Fruit fly (Drosophila melanogaster) whole organism, pupa: ENCODE data around the gene CG4972.

ENCODE experiments used
- CG10348 ChIP-seq: fragments of 200-800 bp; sonication (Bioruptor generic); IDR thresholded peaks from 2 replicates; pipeline ENCODE4 v1.3.6; 2022; ENCODE audit warnings: missing biosample characterization, missing genetic modification characterization
- CG12605 ChIP-seq: fragments of 200-800 bp; sonication (Bioruptor generic); IDR thresholded peaks from 2 replicates; pipeline ENCODE4 v1.3.6; 2022; ENCODE audit warnings: missing biosample characterization, missing genetic modification characterization
- CG13204 ChIP-seq: fragments of 200-800 bp; sonication (Bioruptor generic); optimal IDR thresholded peaks from 2 replicates; lab custom pipeline; 2018; ENCODE audit warnings: missing biosample characterization, mild to moderate bottlenecking, missing genetic modification characterization, moderate library complexity
- CG14655 ChIP-seq: fragments of 200-800 bp; sonication (Bioruptor generic); optimal IDR thresholded peaks from 3 replicates; lab custom pipeline; 2017; ENCODE audit warnings: mild to moderate bottlenecking, missing biosample characterization, missing genetic modification reagents, missing genetic modification characterization
- CG15710 ChIP-seq: fragments of 200-800 bp; sonication (Bioruptor generic); optimal IDR thresholded peaks from 2 replicates; lab custom pipeline; 2018; ENCODE audit warnings: missing biosample characterization, mild to moderate bottlenecking, missing genetic modification characterization, moderate library complexity
- CG17806 ChIP-seq: fragments of 200-800 bp; sonication (Bioruptor generic); optimal IDR thresholded peaks from 2 replicates; lab custom pipeline; 2018; ENCODE audit warnings: missing biosample characterization, mild to moderate bottlenecking, missing genetic modification characterization, moderate library complexity
- CG32121 ChIP-seq: fragments of 200-800 bp; sonication (Bioruptor generic); IDR thresholded peaks from 2 replicates; pipeline ENCODE4 v1.3.6; 2022; ENCODE audit warnings: missing biosample characterization, missing genetic modification characterization
- CG34367 ChIP-seq: fragments of 200-800 bp; sonication (Bioruptor generic); optimal IDR thresholded peaks from 2 replicates; lab custom pipeline; 2018; ENCODE audit warnings: missing biosample characterization, mild to moderate bottlenecking, missing genetic modification characterization
- CG4496 ChIP-seq: fragments of 200-800 bp; sonication (Bioruptor generic); IDR thresholded peaks from 3 replicates; pipeline ENCODE4 v1.3.6; 2022; ENCODE audit warnings: missing biosample characterization, missing genetic modification characterization
- CG8159 ChIP-seq: fragments of 200-800 bp; sonication (Bioruptor generic); optimal IDR thresholded peaks from 3 replicates; lab custom pipeline; 2018; ENCODE audit warnings: missing biosample characterization, mild to moderate bottlenecking, missing genetic modification characterization, moderate library complexity
- CG8301 ChIP-seq: fragments of 200-800 bp; sonication (Bioruptor generic); optimal IDR thresholded peaks from 2 replicates; lab custom pipeline; 2018; ENCODE audit warnings: missing biosample characterization, mild to moderate bottlenecking, missing genetic modification characterization
- CG9948 ChIP-seq: fragments of 200-800 bp; sonication (Bioruptor generic); optimal IDR thresholded peaks from 2 replicates; lab custom pipeline; 2018; ENCODE audit warnings: missing biosample characterization, mild to moderate bottlenecking, missing genetic modification characterization, moderate library complexity
- D1 ChIP-seq: fragments of 200-800 bp; sonication (Bioruptor generic); optimal IDR thresholded peaks from 2 replicates; lab custom pipeline; 2018; ENCODE audit warnings: missing biosample characterization, mild to moderate bottlenecking, missing genetic modification characterization, moderate library complexity
- EcR ChIP-seq: fragments of 200-800 bp; sonication (Bioruptor generic); optimal IDR thresholded peaks from 3 replicates; lab custom pipeline; 2019; ENCODE audit warnings: missing biosample characterization, missing genetic modification characterization, mild to moderate bottlenecking, moderate library complexity, missing genetic modification reagents
- Ets98B ChIP-seq: fragments of 200-800 bp; sonication (Bioruptor generic); IDR thresholded peaks from 2 replicates; pipeline ENCODE4 v1.3.6; 2022; ENCODE audit warnings: missing biosample characterization, missing genetic modification characterization
- Pif1A ChIP-seq: fragments of 200-800 bp; sonication (Bioruptor generic); optimal IDR thresholded peaks from 3 replicates; lab custom pipeline; 2016; ENCODE audit warnings: missing biosample characterization, missing genetic modification characterization
- Pif1B ChIP-seq: fragments of 200-800 bp; sonication (Bioruptor generic); optimal IDR thresholded peaks from 3 replicates; lab custom pipeline; 2016; ENCODE audit warnings: missing biosample characterization, missing genetic modification characterization
- Snoo ChIP-seq: fragments of 200-800 bp; sonication (Bioruptor generic); optimal IDR thresholded peaks from 3 replicates; lab custom pipeline; 2017; ENCODE audit warnings: missing biosample characterization, mild to moderate bottlenecking, missing genetic modification characterization, inconsistent platforms
- fd96Ca ChIP-seq: fragments of 200-800 bp; sonication (Bioruptor generic); IDR thresholded peaks from 3 replicates; pipeline ENCODE4 v1.3.6; 2022; ENCODE audit warnings: missing biosample characterization, missing genetic modification characterization
- gl ChIP-seq: fragments of 200-800 bp; sonication (Bioruptor generic); optimal IDR thresholded peaks from 2 replicates; lab custom pipeline; 2018; ENCODE audit warnings: missing biosample characterization, mild to moderate bottlenecking, missing genetic modification characterization
- rn ChIP-seq: fragments of 200-800 bp; sonication (Bioruptor generic); IDR thresholded peaks from 2 replicates; pipeline ENCODE4 v1.3.6; 2022; ENCODE audit warnings: missing biosample characterization, missing genetic modification characterization

CG4972 gene

dm6 chr2L:10351130-10351529 is 36.5 kb downstream of the CG4972 start:
- no peak for TF ChIP-seq CG32121 (GFP tag; lab: Robert Waterston, UW)
- TF ChIP-seq CG12605 (GFP tag; lab: Robert Waterston, UW): no peak
- TF ChIP-seq, all 21 proteins: peak for 0

dm6 chr2L:10353871-10354270 is 39.3 kb downstream of the CG4972 start, which contains the start of gene CG34367:
CG34367 (minus strand) TSS chr2L:10353905.
- TF ChIP-seq CG8159 (tag; lab: Kevin White, UChicago) (no peak), CG32121 (GFP tag; lab: Robert Waterston, UW) (no peak), Pif1A (GFP tag; lab: Kevin White, UChicago) (no peak), Pif1B (no peak), Snoo (tag; lab: Kevin White, UChicago) (no peak), CG12605 (GFP tag; lab: Robert Waterston, UW) (no peak), CG9948 (tag; lab: Kevin White, UChicago) (no peak), CG15710 (tag; lab: Kevin White, UChicago) (no peak), EcR (GFP tag; lab: Kevin White, UChicago) (no peak), CG14655 (GFP tag; lab: Kevin White, UChicago) (no peak), rn (GFP tag; lab: Robert Waterston, UW) (no peak), Ets98B (GFP tag; lab: Robert Waterston, UW) (no peak), CG13204 (GFP tag; lab: Kevin White, UChicago) (no peak)

- TF ChIP-seq CG4496 (no peak), rn (GFP tag; lab: Robert Waterston, UW) (no peak), Pif1A (GFP tag; lab: Kevin White, UChicago) (no peak), gl (no peak), CG8159 (tag; lab: Kevin White, UChicago) (no peak), CG32121 (GFP tag; lab: Robert Waterston, UW) (no peak), Ets98B (GFP tag; lab: Robert Waterston, UW) (no peak), CG14655 (GFP tag; lab: Kevin White, UChicago) (no peak), fd96Ca (GFP tag; lab: Robert Waterston, UW) (no peak), Pif1B (no peak), CG17806 (tag; lab: Kevin White, UChicago) (peak; percentile 26), CG10348 (GFP tag; lab: Robert Waterston, UW) (no peak), EcR (GFP tag; lab: Kevin White, UChicago) (no peak), D1 (no peak), CG13204 (GFP tag; lab: Kevin White, UChicago) (no peak), CG15710 (tag; lab: Kevin White, UChicago) (peak; percentile 51), CG12605 (GFP tag; lab: Robert Waterston, UW) (no peak), CG9948 (tag; lab: Kevin White, UChicago) (no peak), Snoo (tag; lab: Kevin White, UChicago) (peak; percentile 42), CG8301 (no peak), CG34367 (tag; lab: Kevin White, UChicago) (peak; percentile 49)
Observed at dm6 chr2L:10356508-10356907, 41.9 kb downstream of the CG4972 start, which contains the start of the genes CtsL4 and ClpP. CtsL4 (minus strand) TSS chr2L:10356597. ClpP (plus strand) TSS chr2L:10356795.

dm6 chr2L:10362408-10363067 is 47.9 kb downstream of the CG4972 start, which contains the start of the genes Cand1 and pim:
Cand1 (minus strand) TSS chr2L:10362707.
pim (plus strand) TSS chr2L:10362989.
- TF ChIP-seq Pif1A (GFP tag; lab: Kevin White, UChicago) (no peak), CG13204 (GFP tag; lab: Kevin White, UChicago) (no peak), D1 (no peak), fd96Ca (GFP tag; lab: Robert Waterston, UW) (no peak), CG32121 (GFP tag; lab: Robert Waterston, UW) (no peak), CG14655 (GFP tag; lab: Kevin White, UChicago) (no peak), CG8159 (tag; lab: Kevin White, UChicago) (no peak), CG12605 (GFP tag; lab: Robert Waterston, UW) (no peak), CG9948 (tag; lab: Kevin White, UChicago) (no peak), EcR (GFP tag; lab: Kevin White, UChicago) (no peak), CG15710 (tag; lab: Kevin White, UChicago) (no peak)

dm6 chr2L:10364229-10364628 is 49.6 kb downstream of the CG4972 start, which contains the start of gene lft:
lft (plus strand) TSS chr2L:10364471.
- TF ChIP-seq CG14655 (GFP tag; lab: Kevin White, UChicago) (no peak), EcR (GFP tag; lab: Kevin White, UChicago) (no peak), CG32121 (GFP tag; lab: Robert Waterston, UW) (no peak), gl (no peak), Ets98B (GFP tag; lab: Robert Waterston, UW) (no peak), CG8301 (no peak), CG17806 (tag; lab: Kevin White, UChicago) (no peak), CG9948 (tag; lab: Kevin White, UChicago) (no peak), fd96Ca (GFP tag; lab: Robert Waterston, UW) (no peak), D1 (no peak), CG8159 (tag; lab: Kevin White, UChicago) (no peak), Pif1B (no peak), CG13204 (GFP tag; lab: Kevin White, UChicago) (no peak), CG10348 (GFP tag; lab: Robert Waterston, UW) (no peak)

dm6 chr2L:10366525-10366924 is 51.9 kb downstream of the CG4972 start, which contains the start of gene CG5056:
CG5056 (plus strand) TSS chr2L:10366692.
- TF ChIP-seq Pif1A (GFP tag; lab: Kevin White, UChicago): no peak
- TF ChIP-seq D1: no peak
- no peak for TF ChIP-seq fd96Ca (GFP tag; lab: Robert Waterston, UW)
- peak; percentile 57 for TF ChIP-seq gl
- TF ChIP-seq CG4496: no peak
- TF ChIP-seq CG12605 (GFP tag; lab: Robert Waterston, UW): peak; percentile 11; the same call in 1 of the 2 replicates
- TF ChIP-seq CG10348 (GFP tag; lab: Robert Waterston, UW): no peak
- TF ChIP-seq CG14655 (GFP tag; lab: Kevin White, UChicago): no peak
- TF ChIP-seq EcR (GFP tag; lab: Kevin White, UChicago): no peak
- no peak for TF ChIP-seq rn (GFP tag; lab: Robert Waterston, UW)
- no peak for TF ChIP-seq CG13204 (GFP tag; lab: Kevin White, UChicago)
- peak; percentile 40 for TF ChIP-seq CG15710 (tag; lab: Kevin White, UChicago)
- TF ChIP-seq Snoo (tag; lab: Kevin White, UChicago): peak; percentile 2
- no peak for TF ChIP-seq Pif1B
- no peak for TF ChIP-seq CG8159 (tag; lab: Kevin White, UChicago)
- TF ChIP-seq CG8301: no peak
- TF ChIP-seq CG32121 (GFP tag; lab: Robert Waterston, UW): peak; percentile 41; the same call in 1 of the 2 replicates
- peak; percentile 6 for TF ChIP-seq CG17806 (tag; lab: Kevin White, UChicago)
- TF ChIP-seq CG9948 (tag; lab: Kevin White, UChicago): peak; percentile 30
- peak; percentile 29; the same call in 1 of the 2 replicates for TF ChIP-seq Ets98B (GFP tag; lab: Robert Waterston, UW)
- TF ChIP-seq CG34367 (tag; lab: Kevin White, UChicago): peak; percentile 32
- TF ChIP-seq, all 21 proteins: peak for 9
